Worm (Caenorhabditis elegans) whole organism, mixed stage, embryonic: Measurements from ENCODE around the gene sfxn-2.

Source experiments
- M03D4.4 ChIP-seq: sonication (generic microtip); optimal IDR thresholded peaks from 2 replicates; lab custom pipeline; 2017; ENCODE audit warnings: mild to moderate bottlenecking, missing genetic modification characterization, missing compliant biosample characterization
- blmp-1 ChIP-seq: fragments of 150-350 bp; optimal IDR thresholded peaks from 2 replicates; lab custom pipeline; 2014; ENCODE audit warnings: missing biosample characterization, missing genetic modification characterization
- ceh-39 ChIP-seq: fragments of 150-350 bp; optimal IDR thresholded peaks from 2 replicates; lab custom pipeline; 2014; ENCODE audit warnings: missing biosample characterization, missing genetic modification characterization
- ceh-83 ChIP-seq: fragments of 200-800 bp; sonication (Bioruptor generic); optimal IDR thresholded peaks from 2 replicates; lab custom pipeline; 2018; ENCODE audit warnings: mild to moderate bottlenecking, missing genetic modification characterization, missing compliant biosample characterization
- cnd-1 ChIP-seq: fragments of 200-800 bp; sonication (Bioruptor generic); optimal IDR thresholded peaks from 2 replicates; lab custom pipeline; 2018; ENCODE audit warnings: mild to moderate bottlenecking, missing genetic modification characterization, missing compliant biosample characterization
- drap-1 ChIP-seq: fragments of 200-800 bp; sonication (Bioruptor generic); optimal IDR thresholded peaks from 3 replicates; lab custom pipeline; 2018; ENCODE audit warnings: mild to moderate bottlenecking, missing genetic modification characterization, missing compliant biosample characterization
- elt-1 ChIP-seq: sonication (generic microtip); optimal IDR thresholded peaks from 2 replicates; lab custom pipeline; 2017; ENCODE audit warnings: missing genetic modification characterization, mild to moderate bottlenecking, missing compliant biosample characterization, antibody characterized with exemption, moderate library complexity, borderline replicate concordance; ENCODE audit not compliant: insufficient read depth
- elt-3 ChIP-seq: fragments of 150-350 bp; optimal IDR thresholded peaks from 2 replicates; lab custom pipeline; 2014; ENCODE audit warnings: missing biosample characterization, missing genetic modification characterization
- flh-1 ChIP-seq: fragments of 200-800 bp; sonication (Bioruptor generic); optimal IDR thresholded peaks from 2 replicates; lab custom pipeline; 2018; ENCODE audit warnings: mild to moderate bottlenecking, missing genetic modification characterization, moderate library complexity, missing compliant biosample characterization
- ham-2 ChIP-seq: fragments of 200-800 bp; sonication (Bioruptor generic); optimal IDR thresholded peaks from 2 replicates; lab custom pipeline; 2018; ENCODE audit warnings: mild to moderate bottlenecking, missing genetic modification characterization, missing compliant biosample characterization
- hlh-1 ChIP-seq: fragments of 150-350 bp; optimal IDR thresholded peaks from 2 replicates; lab custom pipeline; 2014; ENCODE audit warnings: missing biosample characterization, missing genetic modification reagents, missing genetic modification characterization
- lsy-2 ChIP-seq: fragments of 150-350 bp; optimal IDR thresholded peaks from 2 replicates; lab custom pipeline; 2014; ENCODE audit warnings: missing biosample characterization, missing genetic modification characterization
- mep-1 ChIP-seq: fragments of 150-350 bp; optimal IDR thresholded peaks from 2 replicates; lab custom pipeline; 2017; ENCODE audit warnings: missing biosample characterization, missing genetic modification reagents, missing genetic modification characterization, inconsistent platforms
- mls-2 ChIP-seq: sonication (generic microtip); optimal IDR thresholded peaks from 2 replicates; lab custom pipeline; 2016; ENCODE audit warnings: mild to moderate bottlenecking, missing genetic modification characterization, moderate library complexity, missing compliant biosample characterization
- nhr-12 ChIP-seq: fragments of 150-350 bp; optimal IDR thresholded peaks from 2 replicates; lab custom pipeline; 2014; ENCODE audit warnings: missing biosample characterization, missing genetic modification characterization
- nhr-28 ChIP-seq: fragments of 150-350 bp; optimal IDR thresholded peaks from 2 replicates; lab custom pipeline; 2014; ENCODE audit warnings: missing biosample characterization, missing genetic modification characterization
- nhr-76 ChIP-seq: sonication (generic microtip); optimal IDR thresholded peaks from 2 replicates; lab custom pipeline; 2017; ENCODE audit warnings: missing biosample characterization, missing genetic modification characterization
- pha-4 ChIP-seq: fragments of 150-350 bp; optimal IDR thresholded peaks from 2 replicates; lab custom pipeline; 2018; ENCODE audit warnings: missing biosample characterization, missing genetic modification reagents, missing genetic modification characterization
- snpc-4 ChIP-seq: fragments of 150-350 bp; optimal IDR thresholded peaks from 2 replicates; lab custom pipeline; 2014; ENCODE audit warnings: missing biosample characterization, missing genetic modification characterization
- sptf-1 ChIP-seq: sonication (generic microtip); optimal IDR thresholded peaks from 2 replicates; lab custom pipeline; 2017; ENCODE audit warnings: mild to moderate bottlenecking, missing genetic modification characterization, moderate library complexity, missing compliant biosample characterization
- tbx-8 ChIP-seq: fragments of 200-800 bp; sonication (Bioruptor generic); optimal IDR thresholded peaks from 2 replicates; lab custom pipeline; 2018; ENCODE audit warnings: mild to moderate bottlenecking, missing genetic modification characterization, moderate library complexity, missing compliant biosample characterization
- unc-120 ChIP-seq: sonication (generic microtip); optimal IDR thresholded peaks from 2 replicates; lab custom pipeline; 2017; ENCODE audit warnings: missing genetic modification characterization, missing compliant biosample characterization; ENCODE audit not compliant: poor library complexity, severe bottlenecking
- unc-62 ChIP-seq: fragments of 150-350 bp; optimal IDR thresholded peaks from 2 replicates; lab custom pipeline; 2014; ENCODE audit warnings: missing biosample characterization, missing genetic modification reagents, missing genetic modification characterization
- zip-8 ChIP-seq: fragments of 150-350 bp; optimal IDR thresholded peaks from 2 replicates; lab custom pipeline; 2014; ENCODE audit warnings: missing biosample characterization, missing genetic modification characterization

Gene sfxn-2

ce11 chrX:7962056-7962485 lies 4.0 kb upstream of the sfxn-2 start:
- TF ChIP-seq mep-1 (tag; lab: Kevin White, UChicago) (peak; percentile 17), tbx-8 (GFP tag; lab: Kevin White, UChicago) (no peak), mls-2 (no peak), lsy-2 (tag; lab: Kevin White, UChicago) (no peak), cnd-1 (tag; lab: Kevin White, UChicago) (peak; percentile 5), unc-120 (peak; percentile 26)

- TF ChIP-seq elt-3 (tag; lab: Kevin White, UChicago), result no peak
- TF ChIP-seq unc-62, result no peak
- TF ChIP-seq cnd-1 (tag; lab: Kevin White, UChicago), result no peak
- TF ChIP-seq sptf-1 (tag; lab: Kevin White, UChicago), result no peak
- TF ChIP-seq M03D4.4 (tag; lab: Kevin White, UChicago), result peak; percentile 50
- no peak for TF ChIP-seq snpc-4 (tag; lab: Kevin White, UChicago)
- TF ChIP-seq ceh-83 (GFP tag; lab: Kevin White, UChicago), result peak; percentile 39
- TF ChIP-seq, all 35 proteins: peak for 2
Measured at ce11 chrX:7961623-7962022, 3.5 kb upstream of the sfxn-2 start, which contains the start of gene sem-5. sem-5 (minus strand) TSS chrX:7961723.

ce11 chrX:7956449-7956848 lies 1.7 kb downstream of the sfxn-2 start:
- TF ChIP-seq mep-1 (tag; lab: Kevin White, UChicago) (no peak), tbx-8 (GFP tag; lab: Kevin White, UChicago) (no peak), flh-1 (no peak), hlh-1 (no peak), ham-2 (GFP tag; lab: Kevin White, UChicago) (no peak), unc-62 (no peak), cnd-1 (tag; lab: Kevin White, UChicago) (no peak), nhr-28 (tag; lab: Kevin White, UChicago) (no peak)
- TF ChIP-seq, all 35 proteins: peak for 0

ce11 chrX:7954328-7954727 lies 3.8 kb downstream of the sfxn-2 start, which contains the start of gene dct-1:
dct-1 (plus strand) TSS chrX:7954354.
- TF ChIP-seq mls-2 (no peak), unc-120 (peak; percentile 11), hlh-1 (peak; percentile 84), tbx-8 (GFP tag; lab: Kevin White, UChicago) (no peak)

- TF ChIP-seq pha-4 (tag; lab: Kevin White, UChicago) (peak; percentile 34), ceh-39 (tag; lab: Kevin White, UChicago) (no peak)
Measured at ce11 chrX:7953695-7954094, 4.4 kb downstream of the sfxn-2 start.

ce11 chrX:7953063-7953337 lies 5.1 kb downstream of the sfxn-2 start:
- TF ChIP-seq ceh-83 (GFP tag; lab: Kevin White, UChicago) (no peak), drap-1 (GFP tag; lab: Kevin White, UChicago) (no peak), nhr-28 (tag; lab: Kevin White, UChicago) (no peak), mep-1 (tag; lab: Kevin White, UChicago) (no peak), nhr-12 (no peak), elt-1 (tag; lab: Kevin White, UChicago) (no peak), elt-3 (tag; lab: Kevin White, UChicago) (no peak), blmp-1 (no peak), pha-4 (tag; lab: Kevin White, UChicago) (no peak), cnd-1 (tag; lab: Kevin White, UChicago) (no peak), zip-8 (tag; lab: Kevin White, UChicago) (no peak), snpc-4 (tag; lab: Kevin White, UChicago) (no peak), tbx-8 (GFP tag; lab: Kevin White, UChicago) (no peak), sptf-1 (tag; lab: Kevin White, UChicago) (no peak), unc-62 (no peak), M03D4.4 (tag; lab: Kevin White, UChicago) (no peak)

- TF ChIP-seq nhr-76, result no peak
- no peak for TF ChIP-seq lsy-2 (tag; lab: Kevin White, UChicago)
- no peak for TF ChIP-seq mls-2
- TF ChIP-seq unc-120, result no peak
- TF ChIP-seq drap-1 (GFP tag; lab: Kevin White, UChicago), result no peak
- no peak for TF ChIP-seq sptf-1 (tag; lab: Kevin White, UChicago)
Measured at ce11 chrX:7952226-7953062, 5.7 kb downstream of the sfxn-2 start.
